Worm (Caenorhabditis elegans) whole organism, L2 larva: ENCODE data around the gene R186.3.

Experiments used
- C34F6.9 ChIP-seq: fragments of 150-350 bp; optimal IDR thresholded peaks from 2 replicates; lab custom pipeline; 2014; ENCODE audit warnings: missing biosample characterization, missing genetic modification characterization
- F13H6.1 ChIP-seq: sonication (generic microtip); optimal IDR thresholded peaks from 2 replicates; lab custom pipeline; 2016; ENCODE audit warnings: missing genetic modification characterization, missing compliant biosample characterization
- R02D3.7 ChIP-seq: fragments of 150-350 bp; optimal IDR thresholded peaks from 2 replicates; lab custom pipeline; 2014; ENCODE audit warnings: missing biosample characterization, missing genetic modification characterization
- Y55F3AM.14 ChIP-seq: fragments of 200-800 bp; sonication (Bioruptor generic); optimal IDR thresholded peaks from 2 replicates; lab custom pipeline; 2018; ENCODE audit warnings: mild to moderate bottlenecking, missing genetic modification characterization, missing compliant biosample characterization
- ZK546.5 ChIP-seq: sonication (generic microtip); optimal IDR thresholded peaks from 2 replicates; lab custom pipeline; 2017; ENCODE audit warnings: missing biosample characterization, missing genetic modification characterization
- alr-1 ChIP-seq: fragments of 150-350 bp; optimal IDR thresholded peaks from 2 replicates; lab custom pipeline; 2014; ENCODE audit warnings: missing biosample characterization, missing genetic modification characterization
- aly-2 ChIP-seq: fragments of 150-350 bp; optimal IDR thresholded peaks from 2 replicates; lab custom pipeline; 2014; ENCODE audit warnings: missing biosample characterization, missing genetic modification characterization
- ama-1 ChIP-seq: fragments of 150-350 bp; optimal IDR thresholded peaks from 2 replicates; lab custom pipeline; 2018; ENCODE audit warnings: inconsistent platforms
- blmp-1 ChIP-seq: sonication (generic microtip); optimal IDR thresholded peaks from 2 replicates; lab custom pipeline; 2017; ENCODE audit warnings: missing genetic modification characterization, mild to moderate bottlenecking, missing compliant biosample characterization, antibody characterized with exemption, moderate library complexity; ENCODE audit not compliant: insufficient read depth
- ceh-16 ChIP-seq: fragments of 150-350 bp; optimal IDR thresholded peaks from 2 replicates; lab custom pipeline; 2014; ENCODE audit warnings: missing biosample characterization, missing genetic modification characterization
- ceh-82 ChIP-seq: fragments of 150-350 bp; optimal IDR thresholded peaks from 2 replicates; lab custom pipeline; 2014; ENCODE audit warnings: missing biosample characterization, missing genetic modification characterization
- crh-2 ChIP-seq: sonication (generic microtip); optimal IDR thresholded peaks from 2 replicates; lab custom pipeline; 2017; ENCODE audit warnings: missing biosample characterization, missing genetic modification characterization
- dmd-4 ChIP-seq: sonication (generic microtip); optimal IDR thresholded peaks from 2 replicates; lab custom pipeline; 2017; ENCODE audit warnings: missing biosample characterization, missing genetic modification characterization
- egl-27 ChIP-seq: sonication (generic microtip); optimal IDR thresholded peaks from 3 replicates; lab custom pipeline; 2017; ENCODE audit warnings: missing biosample characterization, missing genetic modification reagents, missing genetic modification characterization
- elt-1 ChIP-seq: fragments of 150-350 bp; optimal IDR thresholded peaks from 2 replicates; lab custom pipeline; 2014; ENCODE audit warnings: missing biosample characterization, missing genetic modification characterization
- elt-3 ChIP-seq: sonication (generic microtip); optimal IDR thresholded peaks from 2 replicates; lab custom pipeline; 2017; ENCODE audit warnings: missing biosample characterization, missing genetic modification characterization
- fos-1 ChIP-seq: fragments of 150-350 bp; optimal IDR thresholded peaks from 2 replicates; lab custom pipeline; 2014; ENCODE audit warnings: missing biosample characterization, missing genetic modification characterization
- gmeb-1 ChIP-seq: fragments of 150-350 bp; optimal IDR thresholded peaks from 2 replicates; lab custom pipeline; 2014; ENCODE audit warnings: missing biosample characterization, missing genetic modification characterization
- lin-11 ChIP-seq: fragments of 150-350 bp; sonication (generic microtip); optimal IDR thresholded peaks from 2 replicates; lab custom pipeline; 2014; ENCODE audit warnings: missing biosample characterization, missing genetic modification characterization, inconsistent platforms, mixed read lengths
- lin-13 ChIP-seq: fragments of 150-350 bp; optimal IDR thresholded peaks from 2 replicates; lab custom pipeline; 2014; ENCODE audit warnings: missing biosample characterization, missing genetic modification reagents, missing genetic modification characterization
- lin-39 ChIP-seq: fragments of 150-350 bp; optimal IDR thresholded peaks from 2 replicates; lab custom pipeline; 2014; ENCODE audit warnings: missing biosample characterization, missing genetic modification reagents, missing genetic modification characterization
- lsy-2 ChIP-seq, 2 experiments: fragments of 150-350 bp in 1 of 2; sonication (generic microtip) in 1 of 2; optimal IDR thresholded peaks; 2 replicates each; lab custom pipeline; 2014 to 2017; ENCODE audit warnings: missing biosample characterization in 2 of 2, missing genetic modification characterization in 2 of 2
- mab-5 ChIP-seq: fragments of 150-350 bp; optimal IDR thresholded peaks from 2 replicates; lab custom pipeline; 2014; ENCODE audit warnings: missing biosample characterization, missing genetic modification characterization
- mbf-1 ChIP-seq: sonication (generic microtip); optimal IDR thresholded peaks from 2 replicates; lab custom pipeline; 2017; ENCODE audit warnings: missing biosample characterization, missing genetic modification characterization
- mdl-1 ChIP-seq, 2 experiments: fragments of 150-350 bp in 1 of 2; sonication (generic microtip) in 1 of 2; optimal IDR thresholded peaks; 2 replicates each; lab custom pipeline; 2017; ENCODE audit warnings: missing biosample characterization in 2 of 2, missing genetic modification characterization in 2 of 2
- nhr-10 ChIP-seq: sonication (generic microtip); optimal IDR thresholded peaks from 2 replicates; lab custom pipeline; 2017; ENCODE audit warnings: missing biosample characterization, missing genetic modification characterization
- nhr-11 ChIP-seq: fragments of 150-350 bp; optimal IDR thresholded peaks from 2 replicates; lab custom pipeline; 2014; ENCODE audit warnings: missing biosample characterization, missing genetic modification characterization
- nhr-12 ChIP-seq: fragments of 150-350 bp; optimal IDR thresholded peaks from 2 replicates; lab custom pipeline; 2014; ENCODE audit warnings: missing biosample characterization, missing genetic modification characterization
- nhr-129 ChIP-seq: fragments of 150-350 bp; optimal IDR thresholded peaks from 2 replicates; lab custom pipeline; 2014; ENCODE audit warnings: missing biosample characterization, missing genetic modification characterization
- nhr-21 ChIP-seq: fragments of 150-350 bp; optimal IDR thresholded peaks from 2 replicates; lab custom pipeline; 2014; ENCODE audit warnings: missing biosample characterization, missing genetic modification characterization
- nhr-23 ChIP-seq: fragments of 150-350 bp; optimal IDR thresholded peaks from 2 replicates; lab custom pipeline; 2014; ENCODE audit warnings: missing biosample characterization, missing genetic modification reagents, missing genetic modification characterization
- nhr-237 ChIP-seq: fragments of 150-350 bp; optimal IDR thresholded peaks from 2 replicates; lab custom pipeline; 2014; ENCODE audit warnings: missing biosample characterization, missing genetic modification characterization
- nhr-25 ChIP-seq: fragments of 150-350 bp; sonication (generic microtip); optimal IDR thresholded peaks from 3 replicates; lab custom pipeline; 2014; ENCODE audit warnings: missing biosample characterization, missing genetic modification characterization
- nhr-6 ChIP-seq: fragments of 150-350 bp; optimal IDR thresholded peaks from 2 replicates; lab custom pipeline; 2014; ENCODE audit warnings: missing biosample characterization, missing genetic modification characterization
- nhr-77 ChIP-seq: fragments of 150-350 bp; optimal IDR thresholded peaks from 2 replicates; lab custom pipeline; 2014; ENCODE audit warnings: missing biosample characterization, missing genetic modification characterization
- peb-1 ChIP-seq: fragments of 150-350 bp; optimal IDR thresholded peaks from 2 replicates; lab custom pipeline; 2014; ENCODE audit warnings: missing biosample characterization, missing genetic modification characterization
- sem-4 ChIP-seq: fragments of 150-350 bp; optimal IDR thresholded peaks from 2 replicates; lab custom pipeline; 2014; ENCODE audit warnings: missing biosample characterization, missing genetic modification reagents, missing genetic modification characterization
- skn-1 ChIP-seq: sonication (generic microtip); optimal IDR thresholded peaks from 2 replicates; lab custom pipeline; 2017; ENCODE audit warnings: missing biosample characterization, missing genetic modification characterization
- sma-3 ChIP-seq: sonication (generic microtip); optimal IDR thresholded peaks from 2 replicates; lab custom pipeline; 2016; ENCODE audit warnings: missing genetic modification reagents, missing genetic modification characterization, missing compliant biosample characterization
- sma-9 ChIP-seq, 2 experiments: fragments of 150-350 bp in 1 of 2; sonication (generic microtip) in 1 of 2; optimal IDR thresholded peaks; 2 replicates each; lab custom pipeline; 2014 to 2016; ENCODE audit warnings: missing genetic modification characterization in 2 of 2, mild to moderate bottlenecking in 1 of 2, missing biosample characterization in 1 of 2, missing compliant biosample characterization in 1 of 2, missing genetic modification reagents in 1 of 2, moderate library complexity in 1 of 2
- snpc-4 ChIP-seq: fragments of 150-350 bp; optimal IDR thresholded peaks from 2 replicates; lab custom pipeline; 2014; ENCODE audit warnings: missing biosample characterization, missing genetic modification characterization
- unc-39 ChIP-seq: fragments of 150-350 bp; optimal IDR thresholded peaks from 2 replicates; lab custom pipeline; 2014; ENCODE audit warnings: missing biosample characterization, missing genetic modification characterization
- unc-55 ChIP-seq: fragments of 150-350 bp; sonication (generic microtip); optimal IDR thresholded peaks from 3 replicates; lab custom pipeline; 2014; ENCODE audit warnings: missing biosample characterization, missing genetic modification reagents, missing genetic modification characterization
- unc-62 ChIP-seq: fragments of 150-350 bp; optimal IDR thresholded peaks from 2 replicates; lab custom pipeline; 2014; ENCODE audit warnings: missing biosample characterization, missing genetic modification reagents, missing genetic modification characterization
- zag-1 ChIP-seq: fragments of 150-350 bp; optimal IDR thresholded peaks from 2 replicates; lab custom pipeline; 2014; ENCODE audit warnings: missing biosample characterization, missing genetic modification characterization
- ztf-1 ChIP-seq: fragments of 200-800 bp; sonication (Bioruptor generic); conservative IDR thresholded peaks from 2 replicates; pipeline ENCODE4 v1.3.6; 2022; ENCODE audit warnings: missing genetic modification characterization, missing compliant biosample characterization
- ztf-11 ChIP-seq: sonication (generic microtip); optimal IDR thresholded peaks from 2 replicates; lab custom pipeline; 2017; ENCODE audit warnings: missing biosample characterization, missing genetic modification characterization
- ztf-4 ChIP-seq: fragments of 150-350 bp; optimal IDR thresholded peaks from 2 replicates; lab custom pipeline; 2014; ENCODE audit warnings: missing biosample characterization, missing genetic modification characterization

The R186.3 gene

ce11 chrV:12950812-12951528 is 16.0 kb downstream of the R186.3 start, which contains the start of the genes T16G1.9 and T16G1.18:
Gene T16G1.9 (minus strand): TSS chrV:12950862.
Gene T16G1.18 (plus strand): TSS chrV:12951304.
- no peak for TF ChIP-seq zag-1 (tag; lab: Kevin White, UChicago)
- no peak for TF ChIP-seq ztf-4
- no peak for TF ChIP-seq peb-1 (tag; lab: Kevin White, UChicago)
- TF ChIP-seq R02D3.7 = no peak
- TF ChIP-seq sma-9 (GFP tag; optimal IDR thresholded peaks at IDR 0.05; lab: Kevin White, UChicago) = no peak
- no peak for TF ChIP-seq sma-9 (tag; optimal IDR thresholded peaks at IDR 0.05; lab: Kevin White, UChicago)
- peak; percentile 34 for TF ChIP-seq gmeb-1
- no peak for TF ChIP-seq mbf-1 (tag; lab: Kevin White, UChicago)
- peak in 1 of 2 experiments; percentile 70 for TF ChIP-seq lsy-2 (tag; optimal IDR thresholded peaks at IDR 0.05; lab: Kevin White, UChicago)
- TF ChIP-seq lin-11 (tag; lab: Kevin White, UChicago) = no peak
- TF ChIP-seq ama-1 (lab: Kevin White, UChicago) = no peak
- TF ChIP-seq mdl-1 (tag; optimal IDR thresholded peaks at IDR 0.05; lab: Kevin White, UChicago) = no peak
- no peak for TF ChIP-seq blmp-1 (tag; lab: Kevin White, UChicago)
- TF ChIP-seq dmd-4 (tag; lab: Kevin White, UChicago) = no peak
- peak; percentile 40 for TF ChIP-seq fos-1 (tag; lab: Kevin White, UChicago)
- no peak for TF ChIP-seq elt-1 (tag; lab: Kevin White, UChicago)
- no peak for TF ChIP-seq ceh-16
- TF ChIP-seq Y55F3AM.14 (GFP tag; lab: Kevin White, UChicago) = no peak
- TF ChIP-seq nhr-23 = no peak
- no peak for TF ChIP-seq skn-1 (tag; lab: Kevin White, UChicago)
- TF ChIP-seq unc-62 (GFP tag; lab: Kevin White, UChicago) = no peak
- no peak for TF ChIP-seq aly-2
- TF ChIP-seq snpc-4 (tag; lab: Kevin White, UChicago) = peak; percentile 28
- TF ChIP-seq alr-1 (tag; lab: Kevin White, UChicago) = no peak
- peak; percentile 67 for TF ChIP-seq C34F6.9 (tag; lab: Kevin White, UChicago)
- TF ChIP-seq unc-55 (GFP tag; lab: Kevin White, UChicago) = peak; percentile 55
- no peak for TF ChIP-seq nhr-25 (tag; lab: Kevin White, UChicago)
- no peak for TF ChIP-seq ztf-11 (tag; lab: Kevin White, UChicago)
- no peak for TF ChIP-seq nhr-11 (tag; lab: Kevin White, UChicago)
- TF ChIP-seq nhr-129 = peak; percentile 48
- no peak for TF ChIP-seq sma-3
- TF ChIP-seq nhr-77 = no peak
- no peak for TF ChIP-seq nhr-10
- TF ChIP-seq ZK546.5 = no peak
- TF ChIP-seq ceh-82 (tag; lab: Kevin White, UChicago) = no peak
- no peak for TF ChIP-seq unc-39 (tag; lab: Kevin White, UChicago)
- no peak for TF ChIP-seq mab-5 (tag; lab: Kevin White, UChicago)
- TF ChIP-seq lin-39 (tag; lab: Kevin White, UChicago) = no peak
- TF ChIP-seq sem-4 = no peak
- no peak for TF ChIP-seq nhr-21 (tag; lab: Kevin White, UChicago)
- TF ChIP-seq nhr-237 = no peak
- TF ChIP-seq elt-3 (tag; lab: Kevin White, UChicago) = no peak
- TF ChIP-seq nhr-12 (tag; lab: Kevin White, UChicago) = no peak
- no peak for TF ChIP-seq ztf-1 (GFP tag; lab: Robert Waterston, UW)
- no peak for TF ChIP-seq egl-27 (tag; lab: Kevin White, UChicago)
- peak; percentile 90 for TF ChIP-seq crh-2 (tag; lab: Kevin White, UChicago)
- TF ChIP-seq lin-13 (GFP tag; lab: Kevin White, UChicago) = peak; percentile 9
- TF ChIP-seq nhr-6 (tag; lab: Kevin White, UChicago) = no peak
- TF ChIP-seq F13H6.1 (tag; lab: Kevin White, UChicago) = peak; percentile 46
